Worm (Caenorhabditis elegans) whole organism, early embryonic: ENCODE measurements around the gene brc-1.
A peak's percentile ranks its signal among the peaks of the same experiment; 100 is the strongest.
"Not testable (repeated sequence)": the region's sequence is repeated elsewhere in the genome, so short reads cannot be mapped to it uniquely, and the experiment has no call there.

ENCODE experiments used
- B0310.2 ChIP-seq: sonication (generic microtip); optimal IDR thresholded peaks from 2 replicates; lab custom pipeline; 2016; ENCODE audit warnings: mild to moderate bottlenecking, missing genetic modification characterization, missing compliant biosample characterization
- F13C5.2 ChIP-seq: sonication (generic microtip); optimal IDR thresholded peaks from 2 replicates; lab custom pipeline; 2017; ENCODE audit warnings: mild to moderate bottlenecking, missing genetic modification characterization, inconsistent platforms, missing compliant biosample characterization
- aly-1 ChIP-seq: sonication (generic microtip); optimal IDR thresholded peaks from 2 replicates; lab custom pipeline; 2016; ENCODE audit warnings: missing genetic modification characterization, missing compliant biosample characterization
- ama-1 ChIP-seq: fragments of 150-350 bp; optimal IDR thresholded peaks from 2 replicates; lab custom pipeline; 2014
- ceh-13 ChIP-seq: fragments of 200-800 bp; sonication (Bioruptor generic); optimal IDR thresholded peaks from 2 replicates; lab custom pipeline; 2018; ENCODE audit warnings: mild to moderate bottlenecking, missing genetic modification characterization, missing compliant biosample characterization
- ceh-36 ChIP-seq: sonication (generic microtip); optimal IDR thresholded peaks from 2 replicates; lab custom pipeline; 2016; ENCODE audit warnings: missing genetic modification characterization, inconsistent platforms, missing compliant biosample characterization
- ets-7 ChIP-seq: sonication (generic microtip); optimal IDR thresholded peaks from 2 replicates; lab custom pipeline; 2016; ENCODE audit warnings: missing genotype, missing genetic modification characterization, missing compliant biosample characterization
- flt-1 ChIP-seq: fragments of 200-800 bp; sonication (Bioruptor generic); IDR thresholded peaks from 2 replicates; pipeline ENCODE4 v1.3.6; 2022; ENCODE audit warnings: missing genetic modification characterization, missing compliant biosample characterization
- hmbx-1 ChIP-seq: sonication (generic microtip); optimal IDR thresholded peaks from 2 replicates; lab custom pipeline; 2016; ENCODE audit warnings: mild to moderate bottlenecking, missing genetic modification characterization, missing compliant biosample characterization
- hmg-4 ChIP-seq: fragments of 200-800 bp; sonication (Bioruptor generic); optimal IDR thresholded peaks from 2 replicates; lab custom pipeline; 2018; ENCODE audit warnings: mild to moderate bottlenecking, missing genetic modification characterization, missing compliant biosample characterization
- hnd-1 ChIP-seq: sonication (generic microtip); optimal IDR thresholded peaks from 2 replicates; lab custom pipeline; 2016; ENCODE audit warnings: missing genetic modification characterization, missing compliant biosample characterization
- pes-1 ChIP-seq: fragments of 200-800 bp; sonication (Bioruptor generic); IDR thresholded peaks from 2 replicates; pipeline ENCODE4 v1.3.6; 2022; ENCODE audit warnings: missing genetic modification reagents, missing genetic modification characterization, missing compliant biosample characterization
- scrt-1 ChIP-seq: fragments of 200-800 bp; sonication (Bioruptor generic); IDR thresholded peaks from 2 replicates; pipeline ENCODE4 v1.3.6; 2022; ENCODE audit warnings: missing genetic modification characterization, missing compliant biosample characterization
- sea-1 ChIP-seq: fragments of 200-800 bp; sonication (Bioruptor generic); conservative IDR thresholded peaks from 2 replicates; pipeline ENCODE4 v1.3.6; 2022; ENCODE audit warnings: missing genetic modification characterization, missing compliant biosample characterization
- tbx-11 ChIP-seq: fragments of 200-800 bp; sonication (Bioruptor generic); IDR thresholded peaks from 2 replicates; pipeline ENCODE4 v1.3.6; 2022; ENCODE audit warnings: missing genetic modification characterization, missing compliant biosample characterization
- tbx-37 ChIP-seq: fragments of 200-800 bp; sonication (Bioruptor generic); conservative IDR thresholded peaks from 2 replicates; pipeline ENCODE4 v1.3.6; 2022; ENCODE audit warnings: missing genetic modification reagents, missing genetic modification characterization, missing compliant biosample characterization
- tra-4 ChIP-seq: sonication (generic microtip); optimal IDR thresholded peaks from 2 replicates; lab custom pipeline; 2017; ENCODE audit warnings: missing genetic modification characterization, missing compliant biosample characterization

Gene brc-1

ce11 chrIII:3867937-3868929 is 5.5 kb upstream of the brc-1 start:
- no peak for TF ChIP-seq ets-7
- TF ChIP-seq tbx-37 (GFP tag; lab: Robert Waterston, UW) = no peak
- no peak for TF ChIP-seq tra-4 (tag; lab: Kevin White, UChicago)
- TF ChIP-seq F13C5.2 = no peak
- TF ChIP-seq aly-1 (tag; lab: Kevin White, UChicago) = no peak
- TF ChIP-seq pes-1 (GFP tag; lab: Robert Waterston, UW) = no peak
- TF ChIP-seq hmbx-1 (tag; lab: Kevin White, UChicago) = no peak
- no peak for TF ChIP-seq hmg-4
- TF ChIP-seq hnd-1 (tag; lab: Kevin White, UChicago) = no peak
- TF ChIP-seq scrt-1 (GFP tag; lab: Robert Waterston, UW) = no peak
- no peak for TF ChIP-seq flt-1

- TF ChIP-seq pes-1 (GFP tag; lab: Robert Waterston, UW) (peak; percentile 93), ceh-13 (GFP tag; lab: Kevin White, UChicago) (peak; percentile 85), tbx-11 (GFP tag; lab: Robert Waterston, UW) (peak; percentile 85), hmbx-1 (tag; lab: Kevin White, UChicago) (peak; percentile 90), aly-1 (tag; lab: Kevin White, UChicago) (peak; percentile 68), sea-1 (GFP tag; lab: Robert Waterston, UW) (peak; percentile 99), ets-7 (peak; percentile 89), tra-4 (tag; lab: Kevin White, UChicago) (peak; percentile 96), ceh-36 (tag; lab: Kevin White, UChicago) (peak; percentile 91), hnd-1 (tag; lab: Kevin White, UChicago) (peak; percentile 80), scrt-1 (GFP tag; lab: Robert Waterston, UW) (peak; percentile 90), tbx-37 (GFP tag; lab: Robert Waterston, UW) (peak; percentile 91), F13C5.2 (peak; percentile 100), ama-1 (lab: Kevin White, UChicago) (no peak), flt-1 (peak; percentile 95), hmg-4 (peak; percentile 98), B0310.2 (peak; percentile 94)
Measured at ce11 chrIII:3867378-3867904, 4.7 kb upstream of the brc-1 start, which contains the start of gene rpl-3. Gene rpl-3, plus strand, starts transcription at chrIII:3867854.

ce11 chrIII:3863814-3864507 is 1.2 kb upstream of the brc-1 start, which contains the start of gene acs-19:
Gene acs-19, plus strand, starts transcription at chrIII:3864489.
- TF ChIP-seq hmg-4 (no peak), scrt-1 (GFP tag; lab: Robert Waterston, UW) (no peak), tra-4 (tag; lab: Kevin White, UChicago) (no peak), flt-1 (no peak), hnd-1 (tag; lab: Kevin White, UChicago) (no peak), tbx-37 (GFP tag; lab: Robert Waterston, UW) (no peak), tbx-11 (GFP tag; lab: Robert Waterston, UW) (no peak), hmbx-1 (tag; lab: Kevin White, UChicago) (no peak), sea-1 (GFP tag; lab: Robert Waterston, UW) (no peak), ceh-36 (tag; lab: Kevin White, UChicago) (no peak), ceh-13 (GFP tag; lab: Kevin White, UChicago) (no peak)

- TF ChIP-seq tbx-37 (GFP tag; lab: Robert Waterston, UW) = peak; percentile 63
- TF ChIP-seq scrt-1 (GFP tag; lab: Robert Waterston, UW) = 0 out of 2 replicates have a peak, but pooled peaks have one; percentile 47
Measured at ce11 chrIII:3854868-3855267, 7.9 kb downstream of the brc-1 start.

ce11 chrIII:3852030-3852579 is 10.7 kb downstream of the brc-1 start, which contains the start of gene cyp-25A4:
Gene cyp-25A4, minus strand, starts transcription at chrIII:3852080.
- TF ChIP-seq tbx-37 (GFP tag; lab: Robert Waterston, UW); scrt-1 (GFP tag; lab: Robert Waterston, UW); aly-1 (tag; lab: Kevin White, UChicago): not testable (repeated sequence)

ce11 chrIII:3844746-3845145 is 18.0 kb downstream of the brc-1 start, which contains the start of gene maph-1.3:
Gene maph-1.3, plus strand, starts transcription at chrIII:3844893.
- TF ChIP-seq F13C5.2; ceh-36 (tag; lab: Kevin White, UChicago); tra-4 (tag; lab: Kevin White, UChicago): not testable (repeated sequence)

ce11 chrIII:3843514-3843913 is 19.3 kb downstream of the brc-1 start, which contains the start of gene C36A4.4:
Gene C36A4.4, minus strand, starts transcription at chrIII:3843614.
- TF ChIP-seq pes-1 (GFP tag; lab: Robert Waterston, UW); sea-1 (GFP tag; lab: Robert Waterston, UW); ets-7: not testable (repeated sequence)
